Worm (Caenorhabditis elegans) whole organism, L1 larva: ENCODE data around the gene F26F12.4.

Source experiments
- C04F5.9 ChIP-seq: sonication (generic microtip); optimal IDR thresholded peaks from 2 replicates; lab custom pipeline; 2016; ENCODE audit warnings: missing genetic modification characterization, missing compliant biosample characterization
- blmp-1 ChIP-seq: fragments of 150-350 bp; optimal IDR thresholded peaks from 2 replicates; lab custom pipeline; 2014; ENCODE audit warnings: missing biosample characterization, missing genetic modification characterization
- ceh-90 ChIP-seq: sonication (generic microtip); optimal IDR thresholded peaks from 2 replicates; lab custom pipeline; 2016; ENCODE audit warnings: missing genetic modification characterization, missing compliant biosample characterization
- ces-1 ChIP-seq: fragments of 150-350 bp; optimal IDR thresholded peaks from 2 replicates; lab custom pipeline; 2014; ENCODE audit warnings: missing biosample characterization, missing genetic modification reagents, missing genetic modification characterization
- dsc-1 ChIP-seq: sonication (generic microtip); optimal IDR thresholded peaks from 2 replicates; lab custom pipeline; 2016; ENCODE audit warnings: mild to moderate bottlenecking, missing genetic modification characterization, missing compliant biosample characterization
- efl-1 ChIP-seq, 4 experiments: fragments of 150-350 bp; optimal IDR thresholded peaks in 3 of 4; peaks in 1 of 4; 1 replicate in 1 of 4; 2 replicates in 3 of 4; lab custom pipeline; 2014; ENCODE audit warnings: missing biosample characterization in 2 of 4, missing genetic modification characterization in 2 of 4, missing genetic modification reagents in 2 of 4
- efl-3 ChIP-seq: fragments of 200-800 bp; sonication (Bioruptor generic); optimal IDR thresholded peaks from 2 replicates; lab custom pipeline; 2018; ENCODE audit warnings: mild to moderate bottlenecking, missing genetic modification characterization, missing compliant biosample characterization
- elt-2 ChIP-seq: sonication (generic microtip); optimal IDR thresholded peaks from 2 replicates; lab custom pipeline; 2016; ENCODE audit warnings: missing genetic modification characterization, mild to moderate bottlenecking, inconsistent platforms, missing compliant biosample characterization, missing genetic modification reagents
- ets-5 ChIP-seq: fragments of 200-800 bp; sonication (Bioruptor generic); IDR thresholded peaks from 2 replicates; pipeline ENCODE4 v1.3.6; 2022; ENCODE audit warnings: missing genetic modification characterization, missing compliant biosample characterization
- fkh-10 ChIP-seq: sonication (generic microtip); optimal IDR thresholded peaks from 2 replicates; lab custom pipeline; 2017; ENCODE audit warnings: missing biosample characterization, missing genetic modification reagents, missing genetic modification characterization
- fkh-8 ChIP-seq: sonication (generic microtip); optimal IDR thresholded peaks from 2 replicates; lab custom pipeline; 2016; ENCODE audit warnings: mild to moderate bottlenecking, missing genetic modification characterization, missing compliant biosample characterization
- fos-1 ChIP-seq: fragments of 150-350 bp; optimal IDR thresholded peaks from 2 replicates; lab custom pipeline; 2014; ENCODE audit warnings: missing biosample characterization, missing genetic modification characterization
- hlh-4 ChIP-seq: sonication (generic microtip); optimal IDR thresholded peaks from 2 replicates; lab custom pipeline; 2016; ENCODE audit warnings: mild to moderate bottlenecking, missing genetic modification characterization, missing compliant biosample characterization
- irx-1 ChIP-seq: sonication (generic microtip); optimal IDR thresholded peaks from 2 replicates; lab custom pipeline; 2016; ENCODE audit warnings: missing genetic modification characterization, missing compliant biosample characterization
- isw-1 ChIP-seq: fragments of 200-800 bp; sonication (Bioruptor generic); IDR thresholded peaks from 2 replicates; pipeline ENCODE4 v1.3.6; 2022; ENCODE audit warnings: missing genetic modification characterization, missing compliant biosample characterization
- lin-14 ChIP-seq: fragments of 200-800 bp; sonication (Bioruptor generic); optimal IDR thresholded peaks from 2 replicates; lab custom pipeline; 2018; ENCODE audit warnings: mild to moderate bottlenecking, missing genetic modification characterization, moderate library complexity, missing compliant biosample characterization
- lsy-2 ChIP-seq, 2 experiments: fragments of 150-350 bp; optimal IDR thresholded peaks; 2 replicates each; lab custom pipeline; 2014; ENCODE audit warnings: missing biosample characterization in 2 of 2, missing genetic modification characterization in 2 of 2
- mdl-1 ChIP-seq, 2 experiments: fragments of 150-350 bp; optimal IDR thresholded peaks; 2 replicates each; lab custom pipeline; 2014 to 2017; ENCODE audit warnings: missing biosample characterization in 2 of 2, missing genetic modification characterization in 2 of 2, inconsistent platforms in 1 of 2
- nhr-11 ChIP-seq: fragments of 150-350 bp; optimal IDR thresholded peaks from 2 replicates; lab custom pipeline; 2014; ENCODE audit warnings: missing biosample characterization, missing genetic modification characterization
- nhr-20 ChIP-seq: sonication (generic microtip); optimal IDR thresholded peaks from 2 replicates; lab custom pipeline; 2016; ENCODE audit warnings: mild to moderate bottlenecking, missing genetic modification characterization, missing compliant biosample characterization
- nhr-237 ChIP-seq: fragments of 150-350 bp; optimal IDR thresholded peaks from 2 replicates; lab custom pipeline; 2014; ENCODE audit warnings: missing biosample characterization, missing genetic modification characterization
- nhr-71 ChIP-seq: sonication (generic microtip); optimal IDR thresholded peaks from 2 replicates; lab custom pipeline; 2016; ENCODE audit warnings: mild to moderate bottlenecking, missing genetic modification characterization, moderate library complexity, missing compliant biosample characterization
- nhr-77 ChIP-seq: fragments of 150-350 bp; optimal IDR thresholded peaks from 2 replicates; lab custom pipeline; 2014; ENCODE audit warnings: missing biosample characterization, missing genetic modification characterization
- nhr-85 ChIP-seq: sonication (generic microtip); peaks from one replicate; lab custom pipeline; 2016; ENCODE audit warnings: missing genetic modification characterization, inconsistent platforms, missing compliant biosample characterization
- pax-3 ChIP-seq: fragments of 200-800 bp; sonication (Bioruptor generic); optimal IDR thresholded peaks from 2 replicates; lab custom pipeline; 2018; ENCODE audit warnings: mild to moderate bottlenecking, missing genetic modification characterization, moderate library complexity, missing compliant biosample characterization
- pqm-1 ChIP-seq: sonication (generic microtip); optimal IDR thresholded peaks from 3 replicates; lab custom pipeline; 2017; ENCODE audit warnings: missing biosample characterization, missing genetic modification characterization
- rnt-1 ChIP-seq: sonication (generic microtip); optimal IDR thresholded peaks from 2 replicates; lab custom pipeline; 2016; ENCODE audit warnings: mild to moderate bottlenecking, missing genetic modification characterization, moderate library complexity, missing compliant biosample characterization
- snu-23 ChIP-seq: sonication (generic microtip); optimal IDR thresholded peaks from 2 replicates; lab custom pipeline; 2016; ENCODE audit warnings: missing genetic modification characterization, missing compliant biosample characterization
- sox-4 ChIP-seq: sonication (generic microtip); optimal IDR thresholded peaks from 2 replicates; lab custom pipeline; 2016; ENCODE audit warnings: missing genetic modification characterization, missing compliant biosample characterization
- sptf-1 ChIP-seq: fragments of 150-350 bp; optimal IDR thresholded peaks from 2 replicates; lab custom pipeline; 2014; ENCODE audit warnings: missing biosample characterization, missing genetic modification characterization
- tbx-2 ChIP-seq: sonication (generic microtip); optimal IDR thresholded peaks from 2 replicates; lab custom pipeline; 2016; ENCODE audit warnings: missing genetic modification characterization, missing compliant biosample characterization
- tlp-1 ChIP-seq: fragments of 150-350 bp; optimal IDR thresholded peaks from 2 replicates; lab custom pipeline; 2014; ENCODE audit warnings: missing biosample characterization, missing genetic modification characterization
- unc-130 ChIP-seq: fragments of 150-350 bp; optimal IDR thresholded peaks from 2 replicates; lab custom pipeline; 2017; ENCODE audit warnings: missing biosample characterization, missing genetic modification characterization, inconsistent platforms
- unc-86 ChIP-seq: sonication (generic microtip); optimal IDR thresholded peaks from 2 replicates; lab custom pipeline; 2016; ENCODE audit warnings: missing genetic modification characterization, missing compliant biosample characterization
- unc-98 ChIP-seq: fragments of 200-800 bp; sonication (Bioruptor generic); IDR thresholded peaks from 2 replicates; pipeline ENCODE4 v1.3.6; 2022; ENCODE audit warnings: missing genetic modification characterization, missing compliant biosample characterization
- xbp-1 ChIP-seq: sonication (generic microtip); optimal IDR thresholded peaks from 2 replicates; lab custom pipeline; 2016; ENCODE audit warnings: missing genetic modification characterization, missing compliant biosample characterization

Gene F26F12.4

DNA sequence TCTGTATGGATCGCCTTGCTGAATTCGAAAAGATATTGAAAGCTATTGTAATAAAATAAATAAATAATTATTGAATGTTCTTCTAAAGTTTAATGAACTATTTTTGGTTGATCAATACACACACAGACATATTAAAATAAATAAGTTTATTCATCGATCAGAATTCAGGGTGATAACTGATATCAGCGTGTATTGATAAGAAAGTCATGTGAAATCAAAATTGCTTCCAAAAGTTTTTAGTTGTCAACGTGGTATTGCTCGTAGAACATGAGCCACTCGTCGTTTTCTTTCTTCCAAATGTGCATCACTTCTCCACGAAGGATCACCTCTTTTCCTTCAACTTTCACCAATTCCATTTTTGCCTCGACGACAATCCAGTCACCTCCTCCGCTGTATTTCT, 13.3 kb upstream of the F26F12.4 start:
- peak; percentile 79 for TF ChIP-seq elt-2 (tag; lab: Kevin White, UChicago)
- TF ChIP-seq ceh-90 (tag; lab: Kevin White, UChicago), result no peak

DNA sequence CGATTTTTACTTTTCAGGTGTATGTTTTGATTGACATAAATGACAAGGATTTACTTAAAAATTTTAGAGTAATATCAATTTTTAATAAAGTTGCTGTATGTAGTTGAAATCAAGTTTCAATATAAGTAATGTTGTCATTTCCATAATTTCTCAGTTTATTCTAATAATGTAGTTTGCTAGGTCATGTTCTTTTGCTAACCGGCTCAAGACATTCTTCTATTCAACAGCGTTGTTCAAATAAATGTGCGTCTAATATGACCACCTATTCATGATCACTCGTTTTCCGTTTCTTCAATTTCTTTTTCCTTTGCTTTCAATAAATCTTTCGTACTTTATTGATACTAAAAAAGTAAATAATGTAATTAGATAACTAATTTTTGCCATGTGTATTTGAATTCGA, 10.9 kb upstream of the F26F12.4 start, which contains the start of gene C02G6.3:
C02G6.3 (plus strand) TSS at position 301 of the 400 bp plus-strand sequence.
- TF ChIP-seq hlh-4 (tag; lab: Kevin White, UChicago) (no peak), mdl-1 (tag; optimal IDR thresholded peaks at IDR 0.05; lab: Kevin White, UChicago) (no peak), irx-1 (tag; lab: Kevin White, UChicago) (no peak), C04F5.9 (tag; lab: Kevin White, UChicago) (no peak), fos-1 (tag; lab: Kevin White, UChicago) (no peak), ces-1 (GFP tag; lab: Kevin White, UChicago) (no peak), pax-3 (tag; lab: Kevin White, UChicago) (no peak), isw-1 (no peak), fkh-10 (no peak), sox-4 (tag; lab: Kevin White, UChicago) (no peak)

DNA sequence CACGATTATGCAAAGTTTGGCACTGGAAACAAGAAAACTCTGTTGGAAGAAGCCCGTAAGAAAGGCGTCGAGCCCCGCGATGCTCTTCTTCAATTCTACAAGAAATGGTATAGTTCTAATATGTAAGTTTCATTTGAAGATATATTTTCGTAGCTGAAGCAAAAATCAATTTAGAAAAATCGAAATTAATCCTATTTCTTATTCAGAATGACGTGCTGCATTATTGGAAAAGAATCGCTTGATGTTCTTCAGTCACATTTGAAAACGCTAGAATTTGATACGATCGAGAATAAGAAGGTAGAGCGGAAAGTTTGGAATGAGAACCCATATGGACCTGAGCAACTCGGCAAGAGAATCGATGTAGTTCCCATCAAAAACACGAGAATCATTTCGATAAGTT, 7.8 kb upstream of the F26F12.4 start:
- TF ChIP-seq nhr-77 (tag; lab: Kevin White, UChicago), result no peak
- TF ChIP-seq ets-5 (GFP tag; lab: Robert Waterston, UW), result no peak
- no peak for TF ChIP-seq xbp-1 (tag; lab: Kevin White, UChicago)
- TF ChIP-seq, all 84 proteins: peak for 0

DNA sequence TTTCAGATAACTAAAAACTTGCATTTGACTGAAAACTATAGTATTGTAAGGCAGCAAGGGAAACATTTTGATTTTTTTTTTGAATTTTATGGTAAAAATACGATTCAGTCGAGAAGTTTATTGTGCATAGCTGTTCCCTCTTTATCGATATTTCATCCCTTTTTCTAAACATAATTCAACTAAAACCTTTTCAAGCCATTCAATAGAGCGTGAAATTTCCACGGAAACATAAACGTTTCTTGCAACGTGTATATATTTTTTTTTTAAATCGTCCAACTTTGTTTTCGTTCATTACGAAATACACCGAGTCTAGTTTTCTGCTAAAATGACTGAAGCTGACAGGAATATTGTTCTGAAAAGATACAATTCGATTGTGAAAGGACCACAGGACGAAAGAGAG, 2.6 kb upstream of the F26F12.4 start, which contains the start of gene C02G6.2:
C02G6.2 (plus strand) TSS at position 301 of the 400 bp plus-strand sequence.
- no peak for TF ChIP-seq unc-86 (tag; lab: Kevin White, UChicago)
- TF ChIP-seq, all 84 proteins: peak for 0

DNA sequence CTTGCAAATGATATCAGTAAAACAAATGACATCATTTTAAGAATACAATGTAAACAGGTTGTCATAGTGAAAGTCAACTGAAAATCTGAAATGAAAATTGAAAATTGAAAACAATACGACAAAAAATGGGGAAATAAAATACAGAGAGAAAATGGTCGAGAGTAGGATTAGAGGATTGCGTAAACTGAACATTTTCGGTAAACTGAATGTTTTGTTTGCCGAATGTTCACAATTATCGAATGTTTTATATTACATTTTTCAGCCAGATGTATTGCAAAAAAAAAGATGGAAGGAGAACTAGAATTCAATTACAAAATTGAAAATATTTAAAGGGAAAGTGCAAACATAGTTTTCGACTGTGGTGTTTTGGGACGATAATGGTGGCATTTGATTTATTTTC, 4.0 kb downstream of the F26F12.4 start, which contains the start of gene F26F12.5:
F26F12.5 (minus strand) TSS at position 101 of the 400 bp plus-strand sequence.
- TF ChIP-seq pqm-1 (tag; lab: Kevin White, UChicago) (no peak), snu-23 (GFP tag; lab: Kevin White, UChicago) (no peak), nhr-237 (tag; lab: Kevin White, UChicago) (no peak), nhr-77 (tag; lab: Kevin White, UChicago) (no peak), C04F5.9 (tag; lab: Kevin White, UChicago) (no peak)

DNA sequence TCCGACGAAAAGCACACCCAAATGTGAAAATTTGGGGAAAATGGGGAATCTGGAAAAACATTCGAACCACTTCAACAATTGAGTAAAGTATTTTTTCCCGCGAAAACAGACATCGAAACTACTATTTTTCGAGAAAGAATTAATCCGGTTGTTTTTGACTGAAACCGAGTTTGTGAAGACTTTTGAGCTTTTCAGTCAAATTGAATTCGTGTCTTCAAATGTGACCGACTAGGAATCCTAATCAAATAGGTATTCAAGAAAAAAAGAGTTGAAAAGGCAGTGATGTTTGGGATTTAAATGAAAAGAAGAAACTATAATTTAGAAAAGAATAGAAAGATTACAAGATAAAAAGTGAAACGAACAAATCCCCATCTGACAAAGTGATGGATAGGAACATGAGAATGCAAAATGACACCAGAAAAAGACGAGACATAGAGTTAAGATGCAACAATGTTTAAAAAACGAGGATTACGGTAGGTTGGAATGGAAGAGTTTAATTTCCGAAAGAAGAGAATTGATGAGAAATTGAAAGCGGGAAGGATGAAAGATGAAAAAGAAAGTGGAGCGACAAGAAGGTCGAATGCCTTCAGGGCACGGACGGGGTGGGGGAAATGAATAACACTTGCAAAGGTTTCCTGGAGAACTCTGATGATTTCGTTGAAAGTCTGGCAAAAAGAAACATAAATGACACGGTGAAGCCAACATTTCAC, 6.5 kb downstream of the F26F12.4 start, which contains the start of gene F26F12.8:
F26F12.8 (minus strand) TSS at position 51 of the 710 bp plus-strand sequence.
- TF ChIP-seq rnt-1 (tag; lab: Kevin White, UChicago) (no peak), sptf-1 (tag; lab: Kevin White, UChicago) (no peak), lin-14 (GFP tag; lab: Kevin White, UChicago) (peak; percentile 4), fkh-8 (tag; lab: Kevin White, UChicago) (no peak), nhr-85 (tag; lab: Kevin White, UChicago) (peak; percentile 3), blmp-1 (tag; lab: Kevin White, UChicago) (peak; percentile 59)
- TF ChIP-seq, all 84 proteins: peak for 3

DNA sequence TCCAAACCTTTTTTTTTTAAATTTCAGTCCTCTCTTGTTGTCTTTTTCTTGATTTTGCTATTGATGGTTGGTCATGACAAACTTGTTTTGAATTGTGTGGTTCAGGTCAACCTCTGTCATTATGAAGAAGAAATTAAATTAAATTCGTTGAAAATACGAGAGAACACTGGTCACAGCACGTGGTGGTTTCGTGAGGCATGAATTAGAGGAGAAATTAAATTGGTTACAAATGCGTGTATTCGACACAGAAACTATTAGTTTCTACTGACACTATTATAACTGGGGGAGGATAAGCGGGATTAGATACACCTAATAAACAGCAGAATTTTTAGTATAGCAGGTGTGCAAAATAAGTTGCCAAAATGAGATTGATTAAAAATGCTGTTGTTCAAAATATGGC, 17.0 kb downstream of the F26F12.4 start:
- TF ChIP-seq dsc-1 (tag; lab: Kevin White, UChicago), result peak; percentile 78
- no peak for TF ChIP-seq unc-98

DNA sequence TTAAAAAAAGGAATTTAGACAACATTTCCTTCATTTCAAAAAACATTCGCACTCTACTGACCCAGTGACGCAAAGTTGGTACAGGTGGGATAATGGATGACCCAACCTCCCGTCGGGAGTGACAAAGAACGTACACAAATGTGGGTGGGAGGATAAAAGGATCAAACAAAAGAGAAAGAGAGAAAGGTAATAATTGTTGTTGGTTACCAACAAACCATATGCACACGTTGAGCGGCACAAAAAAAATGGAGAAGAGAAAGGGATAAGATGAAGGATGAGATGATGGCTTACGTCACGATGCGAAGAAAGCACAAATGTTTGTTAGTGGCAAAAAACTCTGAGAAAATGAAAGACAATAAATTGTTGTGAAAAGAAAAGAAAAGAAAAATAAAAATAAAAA, 17.5 kb downstream of the F26F12.4 start:
- TF ChIP-seq snu-23 (GFP tag; lab: Kevin White, UChicago), result peak; percentile 38
- peak; percentile 41 for TF ChIP-seq rnt-1 (tag; lab: Kevin White, UChicago)
- peak; percentile 48 for TF ChIP-seq blmp-1 (tag; lab: Kevin White, UChicago)
- TF ChIP-seq tlp-1 (tag; lab: Kevin White, UChicago), result no peak
- TF ChIP-seq efl-3 (GFP tag; lab: Kevin White, UChicago), result no peak
- peak; percentile 36 for TF ChIP-seq nhr-20
- TF ChIP-seq efl-1 (optimal IDR thresholded peaks at IDR 0.05; lab: Kevin White, UChicago), result peak in 1 of 2 experiments; percentile 2
- no peak for TF ChIP-seq efl-1 (GFP tag; optimal IDR thresholded peaks at IDR 0.05 in 1 of 2; lab: Kevin White, UChicago)
- TF ChIP-seq lin-14 (GFP tag; lab: Kevin White, UChicago), result peak; percentile 68
- TF ChIP-seq unc-130 (tag; lab: Kevin White, UChicago), result peak; percentile 35
- peak; percentile 24 for TF ChIP-seq tbx-2 (tag; lab: Kevin White, UChicago)
- TF ChIP-seq nhr-85 (tag; lab: Kevin White, UChicago), result peak; percentile 61
- no peak for TF ChIP-seq fos-1 (tag; lab: Kevin White, UChicago)
- no peak for TF ChIP-seq nhr-11 (tag; lab: Kevin White, UChicago)
- TF ChIP-seq isw-1, result no peak
- no peak for TF ChIP-seq unc-98
- peak in 1 of 2 experiments; percentile 42 for TF ChIP-seq lsy-2 (tag; optimal IDR thresholded peaks at IDR 0.05; lab: Kevin White, UChicago)
- TF ChIP-seq nhr-71 (tag; lab: Kevin White, UChicago), result peak; percentile 56
- peak; percentile 26 for TF ChIP-seq nhr-77 (tag; lab: Kevin White, UChicago)
